Worm (Caenorhabditis elegans) whole organism, L3 larva: ENCODE data around the gene C54F6.3.

Source experiments
- R02D3.7 ChIP-seq: fragments of 150-350 bp; optimal IDR thresholded peaks from 2 replicates; lab custom pipeline; 2014; ENCODE audit warnings: missing biosample characterization, missing genetic modification characterization
- ZK546.5 ChIP-seq: sonication (generic microtip); optimal IDR thresholded peaks from 2 replicates; lab custom pipeline; 2017; ENCODE audit warnings: missing biosample characterization, missing genetic modification characterization
- aly-2 ChIP-seq: fragments of 150-350 bp; optimal IDR thresholded peaks from 2 replicates; lab custom pipeline; 2014; ENCODE audit warnings: missing biosample characterization, missing genetic modification characterization
- ceh-16 ChIP-seq: sonication (generic microtip); optimal IDR thresholded peaks from 2 replicates; lab custom pipeline; 2017; ENCODE audit warnings: missing biosample characterization, missing genetic modification characterization
- ceh-82 ChIP-seq: fragments of 150-350 bp; optimal IDR thresholded peaks from 2 replicates; lab custom pipeline; 2014; ENCODE audit warnings: missing biosample characterization, missing genetic modification characterization
- ceh-9 ChIP-seq: sonication (generic microtip); optimal IDR thresholded peaks from 2 replicates; lab custom pipeline; 2018; ENCODE audit warnings: missing biosample characterization, missing genetic modification characterization
- daf-12 ChIP-seq: fragments of 150-350 bp; optimal IDR thresholded peaks from 2 replicates; lab custom pipeline; 2014; ENCODE audit warnings: missing biosample characterization, missing genetic modification reagents, missing genetic modification characterization
- egl-27 ChIP-seq: sonication (generic microtip); optimal IDR thresholded peaks from 4 replicates; lab custom pipeline; 2017; ENCODE audit warnings: missing biosample characterization, missing genetic modification reagents, missing genetic modification characterization
- elt-1 ChIP-seq: fragments of 150-350 bp; optimal IDR thresholded peaks from 2 replicates; lab custom pipeline; 2014; ENCODE audit warnings: missing biosample characterization, missing genetic modification characterization
- elt-2 ChIP-seq: sonication (generic microtip); optimal IDR thresholded peaks from 2 replicates; lab custom pipeline; 2016; ENCODE audit warnings: missing genetic modification reagents, mild to moderate bottlenecking, missing genetic modification characterization, missing compliant biosample characterization
- elt-3 ChIP-seq, 3 experiments: fragments of 150-350 bp in 1 of 3; sonication (generic microtip) in 2 of 3; optimal IDR thresholded peaks; 2 replicates in 2 of 3; 4 replicates in 1 of 3; lab custom pipeline; 2014 to 2017; ENCODE audit warnings: missing biosample characterization in 3 of 3, missing genetic modification characterization in 3 of 3
- eor-1 ChIP-seq, 2 experiments: fragments of 150-350 bp; optimal IDR thresholded peaks; 2 replicates each; lab custom pipeline; 2014 to 2018; ENCODE audit warnings: missing biosample characterization in 2 of 2, missing genetic modification characterization in 2 of 2
- fkh-10 ChIP-seq: sonication (generic microtip); optimal IDR thresholded peaks from 2 replicates; lab custom pipeline; 2017; ENCODE audit warnings: missing biosample characterization, missing genetic modification reagents, missing genetic modification characterization
- fkh-2 ChIP-seq: fragments of 150-350 bp; optimal IDR thresholded peaks from 2 replicates; lab custom pipeline; 2014; ENCODE audit warnings: missing biosample characterization, missing genetic modification reagents, missing genetic modification characterization
- fos-1 ChIP-seq: fragments of 150-350 bp; optimal IDR thresholded peaks from 2 replicates; lab custom pipeline; 2014; ENCODE audit warnings: missing biosample characterization, missing genetic modification characterization
- hmg-11 ChIP-seq: sonication (generic microtip); optimal IDR thresholded peaks from 2 replicates; lab custom pipeline; 2016; ENCODE audit warnings: missing genetic modification characterization, missing compliant biosample characterization
- jun-1 ChIP-seq: fragments of 150-350 bp; optimal IDR thresholded peaks from 2 replicates; lab custom pipeline; 2014; ENCODE audit warnings: missing biosample characterization, missing genetic modification reagents, missing genetic modification characterization
- lin-39 ChIP-seq: fragments of 150-350 bp; optimal IDR thresholded peaks from 2 replicates; lab custom pipeline; 2018; ENCODE audit warnings: missing biosample characterization, missing genetic modification reagents, missing genetic modification characterization
- lsy-12 ChIP-seq: sonication (generic microtip); optimal IDR thresholded peaks from 2 replicates; lab custom pipeline; 2016; ENCODE audit warnings: mild to moderate bottlenecking, missing genetic modification characterization, missing compliant biosample characterization
- nfya-1 ChIP-seq: sonication (generic microtip); optimal IDR thresholded peaks from 2 replicates; lab custom pipeline; 2017; ENCODE audit warnings: missing genetic modification characterization, mild to moderate bottlenecking, missing compliant biosample characterization, antibody characterized with exemption, moderate library complexity; ENCODE audit not compliant: insufficient read depth
- nhr-11 ChIP-seq: fragments of 150-350 bp; optimal IDR thresholded peaks from 2 replicates; lab custom pipeline; 2014; ENCODE audit warnings: missing biosample characterization, missing genetic modification characterization
- nhr-12 ChIP-seq: fragments of 150-350 bp; optimal IDR thresholded peaks from 2 replicates; lab custom pipeline; 2014; ENCODE audit warnings: missing biosample characterization, missing genetic modification characterization
- nhr-237 ChIP-seq: fragments of 150-350 bp; optimal IDR thresholded peaks from 2 replicates; lab custom pipeline; 2014; ENCODE audit warnings: missing biosample characterization, missing genetic modification characterization
- nhr-28 ChIP-seq: fragments of 150-350 bp; optimal IDR thresholded peaks from 2 replicates; lab custom pipeline; 2014; ENCODE audit warnings: missing biosample characterization, missing genetic modification characterization
- nhr-43 ChIP-seq: sonication (generic microtip); optimal IDR thresholded peaks from 2 replicates; lab custom pipeline; 2016; ENCODE audit warnings: mild to moderate bottlenecking, missing genetic modification characterization, missing compliant biosample characterization; ENCODE audit not compliant: poor library complexity, severe bottlenecking
- nhr-67 ChIP-seq: fragments of 150-350 bp; optimal IDR thresholded peaks from 2 replicates; lab custom pipeline; 2014; ENCODE audit warnings: missing biosample characterization, missing genetic modification characterization
- nhr-76 ChIP-seq: fragments of 150-350 bp; sonication (generic microtip); optimal IDR thresholded peaks from 5 replicates; lab custom pipeline; 2014; ENCODE audit warnings: missing biosample characterization, missing genetic modification characterization
- pqm-1 ChIP-seq: fragments of 150-350 bp; optimal IDR thresholded peaks from 2 replicates; lab custom pipeline; 2017; ENCODE audit warnings: missing biosample characterization, missing genetic modification characterization, inconsistent platforms
- sea-2 ChIP-seq: fragments of 150-350 bp; sonication (generic microtip); optimal IDR thresholded peaks from 4 replicates; lab custom pipeline; 2014; ENCODE audit warnings: missing biosample characterization, missing genetic modification reagents, missing genetic modification characterization
- skn-1 ChIP-seq: fragments of 150-350 bp; optimal IDR thresholded peaks from 2 replicates; lab custom pipeline; 2014; ENCODE audit warnings: missing biosample characterization, missing genetic modification characterization
- tbx-2 ChIP-seq: sonication (generic microtip); optimal IDR thresholded peaks from 2 replicates; lab custom pipeline; 2016; ENCODE audit warnings: mild to moderate bottlenecking, missing genetic modification characterization, missing compliant biosample characterization
- unc-39 ChIP-seq: sonication (generic microtip); optimal IDR thresholded peaks from 4 replicates; lab custom pipeline; 2017; ENCODE audit warnings: missing biosample characterization, missing genetic modification characterization
- zag-1 ChIP-seq: fragments of 150-350 bp; optimal IDR thresholded peaks from 2 replicates; lab custom pipeline; 2014; ENCODE audit warnings: missing biosample characterization, missing genetic modification characterization

The C54F6.3 gene

DNA sequence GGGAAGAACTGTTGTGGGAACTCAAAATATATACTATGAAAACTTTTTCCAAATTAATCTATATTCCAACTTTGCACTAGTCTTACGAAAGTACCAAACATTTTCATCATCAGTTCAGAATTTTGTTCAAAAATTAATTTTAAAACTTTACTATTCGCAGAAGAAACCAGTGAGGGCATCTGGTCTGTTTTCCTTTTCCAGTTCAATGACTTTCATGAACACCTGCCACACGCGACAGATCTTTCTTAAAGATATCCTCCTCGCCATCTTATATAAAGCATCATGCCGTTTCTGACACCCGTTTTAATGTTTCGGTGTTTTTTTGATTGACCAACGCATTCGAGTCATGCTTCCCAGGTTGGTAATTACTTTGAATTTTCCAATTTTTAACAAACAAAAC, at the start of gene C54F6.3:
Gene C54F6.3, plus strand, starts transcription at position 301 of the 400 bp plus-strand sequence.
- no peak for TF ChIP-seq aly-2 (tag; lab: Kevin White, UChicago)
- no peak for TF ChIP-seq nfya-1
- TF ChIP-seq nhr-28 (tag; lab: Kevin White, UChicago), result no peak
- TF ChIP-seq skn-1, result no peak
- TF ChIP-seq tbx-2 (tag; lab: Kevin White, UChicago), result no peak
- no peak for TF ChIP-seq zag-1
- no peak for TF ChIP-seq fkh-10
- TF ChIP-seq nhr-43, result no peak
- TF ChIP-seq ceh-9 (tag; lab: Kevin White, UChicago), result no peak
- no peak for TF ChIP-seq R02D3.7
- no peak for TF ChIP-seq ceh-82 (tag; lab: Kevin White, UChicago)
- TF ChIP-seq nhr-11 (tag; lab: Kevin White, UChicago), result no peak
- TF ChIP-seq elt-3 (tag; optimal IDR thresholded peaks at IDR 0.05; lab: Kevin White, UChicago), result no peak
- no peak for TF ChIP-seq nhr-67
- no peak for TF ChIP-seq daf-12 (tag; lab: Kevin White, UChicago)
- TF ChIP-seq hmg-11 (tag; lab: Kevin White, UChicago), result no peak

DNA sequence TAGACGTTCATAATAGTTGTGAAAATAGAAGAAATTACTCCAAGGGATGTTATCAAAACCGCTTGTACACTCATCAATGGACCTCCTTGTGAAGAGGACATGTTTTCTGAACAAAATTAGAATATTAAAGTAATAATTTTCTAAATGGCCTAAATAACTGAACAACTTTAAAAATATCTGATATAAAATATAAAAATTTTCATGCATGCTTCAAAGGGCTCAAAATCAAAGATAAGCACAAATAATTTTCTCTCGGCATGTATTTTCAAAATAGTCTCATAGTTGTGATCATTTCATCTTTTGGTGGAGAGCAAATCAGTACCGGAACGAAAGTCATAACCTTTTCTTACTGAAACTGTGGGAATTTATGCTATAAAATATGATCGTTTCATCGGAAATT, 48.0 kb upstream of the C54F6.3 start, which contains the start of gene srbc-8:
Gene srbc-8, minus strand, starts transcription at position 101 of the 400 bp plus-strand sequence.
- TF ChIP-seq nhr-28 (tag; lab: Kevin White, UChicago), result no peak
- TF ChIP-seq elt-3 (tag; optimal IDR thresholded peaks at IDR 0.05; lab: Kevin White, UChicago), result no peak
- no peak for TF ChIP-seq nfya-1
- no peak for TF ChIP-seq elt-1 (tag; lab: Kevin White, UChicago)

DNA sequence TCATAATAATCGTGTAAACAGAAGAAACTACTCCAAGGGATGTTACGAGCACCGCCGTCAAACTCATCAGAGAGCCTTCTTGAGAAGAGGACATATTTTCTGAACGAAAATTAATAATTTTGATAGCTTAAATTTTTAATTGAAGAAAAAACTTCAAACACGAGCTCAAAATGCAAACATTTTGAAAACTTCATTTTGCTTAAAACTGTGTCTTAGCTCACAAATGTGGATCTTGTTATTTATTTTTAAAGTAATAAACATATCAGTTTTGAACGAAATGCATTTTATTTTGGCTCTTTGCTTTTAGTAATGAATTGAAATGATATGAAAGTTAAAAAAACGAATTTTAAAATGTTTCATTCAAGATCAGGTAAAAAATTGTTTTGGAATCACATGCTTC, 45.5 kb upstream of the C54F6.3 start, which contains the start of gene srbc-7:
Gene srbc-7, minus strand, starts transcription at position 101 of the 400 bp plus-strand sequence.
- TF ChIP-seq fkh-2 (tag; lab: Kevin White, UChicago) (no peak), unc-39 (tag; lab: Kevin White, UChicago) (no peak)

DNA sequence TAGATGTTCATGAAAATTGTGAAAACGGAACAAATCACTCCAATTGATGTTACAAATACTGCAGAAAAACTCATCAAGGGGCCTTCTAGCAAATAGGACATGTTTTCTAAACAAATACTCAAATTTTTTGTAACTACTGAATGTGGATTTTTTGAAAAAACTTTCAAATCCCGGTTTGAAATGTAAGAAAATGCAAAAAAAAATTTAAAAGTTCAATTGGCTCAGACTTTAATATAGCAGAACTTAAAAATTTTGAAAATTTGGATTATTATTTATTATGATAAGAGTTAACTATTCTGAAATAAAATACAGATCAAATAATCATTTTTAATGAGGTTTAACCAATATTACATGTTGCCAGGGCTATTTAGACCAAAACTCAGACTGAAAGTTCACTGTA, 42.7 kb upstream of the C54F6.3 start, which contains the start of gene srbc-9:
Gene srbc-9, minus strand, starts transcription at position 101 of the 400 bp plus-strand sequence.
- no peak for TF ChIP-seq fos-1 (tag; lab: Kevin White, UChicago)
- no peak for TF ChIP-seq egl-27 (tag; lab: Kevin White, UChicago)
- no peak for TF ChIP-seq lsy-12 (tag; lab: Kevin White, UChicago)
- TF ChIP-seq ceh-82 (tag; lab: Kevin White, UChicago), result no peak
- no peak for TF ChIP-seq daf-12 (tag; lab: Kevin White, UChicago)
- TF ChIP-seq lin-39 (tag; lab: Kevin White, UChicago), result no peak
- no peak for TF ChIP-seq fkh-10

DNA sequence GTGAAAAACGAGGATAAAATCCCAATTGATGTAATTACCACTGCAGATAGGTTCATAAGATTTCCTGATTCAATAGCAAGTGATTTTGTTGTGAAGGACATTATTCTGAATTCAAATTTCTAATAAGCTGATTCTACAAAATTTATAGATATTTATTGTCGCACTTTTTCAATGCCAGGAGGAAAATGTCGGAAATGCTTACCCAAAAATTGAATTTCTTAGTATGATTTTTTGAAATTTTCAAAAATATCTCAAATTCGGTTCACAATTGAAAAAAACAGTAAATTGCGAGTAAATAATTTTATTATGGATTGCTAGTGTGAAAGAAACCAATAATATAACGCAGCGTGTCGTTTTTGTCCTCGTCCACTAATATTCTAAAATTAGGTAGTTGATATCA, 40.1 kb upstream of the C54F6.3 start, which contains the start of gene srbc-10:
Gene srbc-10, minus strand, starts transcription at position 101 of the 400 bp plus-strand sequence.
- TF ChIP-seq sea-2 (GFP tag; lab: Kevin White, UChicago), result no peak
- no peak for TF ChIP-seq ceh-82 (tag; lab: Kevin White, UChicago)
- no peak for TF ChIP-seq nhr-67
- TF ChIP-seq jun-1 (tag; lab: Kevin White, UChicago), result no peak
- TF ChIP-seq elt-2 (tag; lab: Kevin White, UChicago), result no peak
- no peak for TF ChIP-seq ceh-9 (tag; lab: Kevin White, UChicago)

DNA sequence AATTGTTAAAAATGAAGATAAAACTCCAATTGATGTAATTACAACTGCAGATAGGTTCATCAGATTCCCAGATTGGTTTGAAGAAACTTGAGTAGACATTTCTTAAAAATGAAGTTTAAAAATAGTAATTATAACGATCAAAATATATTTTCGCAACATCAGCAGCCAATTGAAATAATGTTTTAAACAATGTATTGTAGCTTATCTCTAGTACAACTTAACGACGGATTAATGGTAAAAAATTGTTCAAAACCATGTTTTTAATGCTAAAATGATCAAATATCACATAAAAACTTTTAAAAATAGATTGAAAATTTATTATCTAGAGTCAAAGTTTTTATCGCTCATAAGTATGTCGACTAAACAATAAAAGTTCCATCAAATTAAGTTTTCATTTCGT, 37.9 kb upstream of the C54F6.3 start, which contains the start of gene srbc-11:
Gene srbc-11, minus strand, starts transcription at position 101 of the 400 bp plus-strand sequence.
- no peak for TF ChIP-seq nhr-237 (tag; lab: Kevin White, UChicago)
- no peak for TF ChIP-seq lin-39 (tag; lab: Kevin White, UChicago)
- no peak for TF ChIP-seq egl-27 (tag; lab: Kevin White, UChicago)
- no peak for TF ChIP-seq nhr-43
- TF ChIP-seq aly-2 (tag; lab: Kevin White, UChicago), result no peak
- no peak for TF ChIP-seq nhr-76 (tag; lab: Kevin White, UChicago)
- no peak for TF ChIP-seq ZK546.5 (tag; lab: Kevin White, UChicago)
- TF ChIP-seq ceh-16, result no peak
- TF ChIP-seq elt-2 (tag; lab: Kevin White, UChicago), result no peak
- no peak for TF ChIP-seq eor-1 (tag; optimal IDR thresholded peaks at IDR 0.05; lab: Kevin White, UChicago)
- no peak for TF ChIP-seq nhr-12 (tag; lab: Kevin White, UChicago)
- no peak for TF ChIP-seq lsy-12 (tag; lab: Kevin White, UChicago)
- no peak for TF ChIP-seq pqm-1 (tag; lab: Kevin White, UChicago)
